Fruit fly (Drosophila melanogaster): Measurements from ENCODE around the gene CG34313.

The CG34313 gene

DNA sequence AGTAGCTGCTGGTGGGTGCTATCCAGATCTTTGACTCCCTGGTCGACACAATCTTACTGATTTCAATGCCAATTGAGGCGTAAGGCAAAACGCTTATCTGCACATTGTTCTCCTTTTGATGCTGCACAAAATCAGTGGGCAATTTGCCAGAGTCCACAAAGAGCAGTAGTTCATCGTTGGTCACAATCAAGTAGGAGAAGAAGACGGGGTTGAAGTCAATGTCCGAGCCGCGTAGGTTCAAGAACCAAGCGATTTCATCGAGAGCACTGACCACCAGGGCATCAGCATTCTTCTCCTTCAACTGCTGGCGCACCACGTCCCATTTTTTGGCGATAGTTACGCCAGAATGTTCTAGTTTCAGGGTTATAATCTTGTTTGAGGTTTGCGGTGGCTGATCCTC lies 30.0 kb downstream of the CG34313 start:
- no peak for TF ChIP-seq CG5204 (GFP tag; optimal IDR thresholded peaks at IDR 0.05)
- no peak for TF ChIP-seq Crg-1 (GFP tag; optimal IDR thresholded peaks at IDR 0.05)
- no peak for TF ChIP-seq tj (GFP tag; optimal IDR thresholded peaks at IDR 0.05)
- TF ChIP-seq CG1620 (GFP tag; optimal IDR thresholded peaks at IDR 0.05): no peak
- no peak for TF ChIP-seq CG7045 (GFP tag; optimal IDR thresholded peaks at IDR 0.05)
- TF ChIP-seq Mnt (GFP tag; optimal IDR thresholded peaks at IDR 0.05): no peak
- TF ChIP-seq CG33017 (tag; optimal IDR thresholded peaks at IDR 0.05): no peak
- no peak for TF ChIP-seq CG14711 (tag; optimal IDR thresholded peaks at IDR 0.05)
- TF ChIP-seq CG7101 (tag; optimal IDR thresholded peaks at IDR 0.05): no peak
- no peak for TF ChIP-seq bab1 (GFP tag; optimal IDR thresholded peaks at IDR 0.05)
- TF ChIP-seq toe (GFP tag; optimal IDR thresholded peaks at IDR 0.05): no peak
- TF ChIP-seq CG11617 (GFP tag; optimal IDR thresholded peaks at IDR 0.05): no peak
- no peak for TF ChIP-seq Clk (GFP tag; optimal IDR thresholded peaks at IDR 0.05)
- TF ChIP-seq pad (GFP tag; optimal IDR thresholded peaks at IDR 0.05): no peak

DNA sequence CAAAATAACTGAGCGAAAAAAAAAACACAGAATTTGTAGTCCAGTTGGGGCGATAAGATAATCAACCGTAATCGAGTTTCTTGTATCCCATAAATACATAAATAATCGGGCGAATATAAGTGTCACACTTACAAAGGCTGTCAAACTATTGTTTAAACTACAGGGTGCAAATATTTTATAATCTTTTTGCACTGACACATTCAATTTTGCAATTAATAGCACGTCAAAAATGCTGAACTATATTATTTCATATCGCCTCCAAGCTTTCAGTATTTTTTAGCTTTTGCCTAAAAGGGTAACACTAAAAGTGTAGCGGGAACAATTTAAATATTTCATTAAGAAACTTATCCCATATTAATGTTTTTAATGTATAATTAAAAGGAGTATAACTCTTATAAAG lies 30.9 kb downstream of the CG34313 start, which contains the start of gene ApepP:
TSS of gene ApepP (minus strand) at position 242 of the 400 bp plus-strand sequence.
- TF ChIP-seq CG7101 (tag; optimal IDR thresholded peaks at IDR 0.05) (peak; percentile 31), kay (GFP tag; ENCODE audit: borderline replicate concordance) (no peak), ovo (GFP tag; optimal IDR thresholded peaks at IDR 0.05) (no peak), toe (GFP tag; optimal IDR thresholded peaks at IDR 0.05) (no peak), CG14711 (tag; optimal IDR thresholded peaks at IDR 0.05) (peak; percentile 31), CG12768 (GFP tag; optimal IDR thresholded peaks at IDR 0.05) (peak; percentile 26), tj (GFP tag; optimal IDR thresholded peaks at IDR 0.05) (no peak), cic (GFP tag; optimal IDR thresholded peaks at IDR 0.05) (peak; percentile 41), bab1 (GFP tag; optimal IDR thresholded peaks at IDR 0.05) (peak; percentile 13), CG7045 (GFP tag; optimal IDR thresholded peaks at IDR 0.05) (no peak), Mnt (GFP tag; optimal IDR thresholded peaks at IDR 0.05) (peak; percentile 9)

DNA sequence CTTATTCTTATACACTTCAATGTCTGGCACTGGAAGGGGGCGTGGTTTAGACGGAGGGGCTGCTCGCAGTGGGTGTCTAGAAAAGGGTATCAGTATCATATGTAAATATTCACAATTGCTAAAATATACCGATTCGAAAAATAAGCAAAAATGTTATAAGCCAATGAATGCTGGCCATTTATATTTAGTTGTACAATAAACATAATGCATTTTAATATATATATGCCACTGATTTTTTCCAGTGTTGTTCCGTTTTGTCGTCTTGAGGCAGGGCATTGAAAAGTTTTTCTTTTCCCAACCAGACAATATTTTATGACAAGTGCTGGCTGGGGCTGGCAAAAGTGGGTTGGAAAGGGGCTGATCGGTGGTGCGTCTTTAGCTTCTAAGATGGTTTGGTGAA lies 42.5 kb downstream of the CG34313 start:
- no peak for TF ChIP-seq cic (GFP tag; optimal IDR thresholded peaks at IDR 0.05)
- no peak for TF ChIP-seq Crg-1 (GFP tag; optimal IDR thresholded peaks at IDR 0.05)
- TF ChIP-seq CG7045 (GFP tag; optimal IDR thresholded peaks at IDR 0.05): no peak
- no peak for TF ChIP-seq CG12768 (GFP tag; optimal IDR thresholded peaks at IDR 0.05)
- no peak for TF ChIP-seq CG7101 (tag; optimal IDR thresholded peaks at IDR 0.05)
- TF ChIP-seq CG5204 (GFP tag; optimal IDR thresholded peaks at IDR 0.05): no peak
- no peak for TF ChIP-seq Clk (GFP tag; optimal IDR thresholded peaks at IDR 0.05)
- TF ChIP-seq CG33017 (tag; optimal IDR thresholded peaks at IDR 0.05): no peak
- TF ChIP-seq bab1 (GFP tag; optimal IDR thresholded peaks at IDR 0.05): no peak
- no peak for TF ChIP-seq CG1620 (GFP tag; optimal IDR thresholded peaks at IDR 0.05)
- no peak for TF ChIP-seq pad (GFP tag; optimal IDR thresholded peaks at IDR 0.05)
- TF ChIP-seq ovo (GFP tag; optimal IDR thresholded peaks at IDR 0.05): no peak
- TF ChIP-seq CG11617 (GFP tag; optimal IDR thresholded peaks at IDR 0.05): no peak
- TF ChIP-seq cnc (optimal IDR thresholded peaks at IDR 0.05): no peak
- no peak for TF ChIP-seq Hr96 (GFP tag; optimal IDR thresholded peaks at IDR 0.05)
- no peak for TF ChIP-seq toe (GFP tag; optimal IDR thresholded peaks at IDR 0.05)
- no peak for TF ChIP-seq Mnt (GFP tag; optimal IDR thresholded peaks at IDR 0.05)
- TF ChIP-seq kay (GFP tag; ENCODE audit: borderline replicate concordance): no peak
- TF ChIP-seq CG14711 (tag; optimal IDR thresholded peaks at IDR 0.05): no peak
